Worm (Caenorhabditis elegans) whole organism, L3 larva: Measurements from ENCODE around the gene ptrn-1.

ENCODE experiments used
- R02D3.7 ChIP-seq: fragments of 150-350 bp; optimal IDR thresholded peaks from 2 replicates; lab custom pipeline; 2014; ENCODE audit warnings: missing biosample characterization, missing genetic modification characterization
- ZK546.5 ChIP-seq: sonication (generic microtip); optimal IDR thresholded peaks from 2 replicates; lab custom pipeline; 2017; ENCODE audit warnings: missing biosample characterization, missing genetic modification characterization
- aly-2 ChIP-seq: fragments of 150-350 bp; optimal IDR thresholded peaks from 2 replicates; lab custom pipeline; 2014; ENCODE audit warnings: missing biosample characterization, missing genetic modification characterization
- ceh-82 ChIP-seq: fragments of 150-350 bp; optimal IDR thresholded peaks from 2 replicates; lab custom pipeline; 2014; ENCODE audit warnings: missing biosample characterization, missing genetic modification characterization
- ceh-9 ChIP-seq: sonication (generic microtip); optimal IDR thresholded peaks from 2 replicates; lab custom pipeline; 2018; ENCODE audit warnings: missing biosample characterization, missing genetic modification characterization
- daf-12 ChIP-seq: fragments of 150-350 bp; optimal IDR thresholded peaks from 2 replicates; lab custom pipeline; 2014; ENCODE audit warnings: missing biosample characterization, missing genetic modification reagents, missing genetic modification characterization
- egl-5 ChIP-seq: fragments of 150-350 bp; optimal IDR thresholded peaks from 2 replicates; lab custom pipeline; 2017; ENCODE audit warnings: missing biosample characterization, missing genetic modification reagents, missing genetic modification characterization, inconsistent platforms
- elt-1 ChIP-seq: fragments of 150-350 bp; optimal IDR thresholded peaks from 2 replicates; lab custom pipeline; 2014; ENCODE audit warnings: missing biosample characterization, missing genetic modification characterization
- elt-2 ChIP-seq: sonication (generic microtip); optimal IDR thresholded peaks from 2 replicates; lab custom pipeline; 2016; ENCODE audit warnings: missing genetic modification reagents, mild to moderate bottlenecking, missing genetic modification characterization, missing compliant biosample characterization
- fkh-10 ChIP-seq: sonication (generic microtip); optimal IDR thresholded peaks from 2 replicates; lab custom pipeline; 2017; ENCODE audit warnings: missing biosample characterization, missing genetic modification reagents, missing genetic modification characterization
- fkh-2 ChIP-seq: fragments of 150-350 bp; optimal IDR thresholded peaks from 2 replicates; lab custom pipeline; 2014; ENCODE audit warnings: missing biosample characterization, missing genetic modification reagents, missing genetic modification characterization
- fos-1 ChIP-seq: fragments of 150-350 bp; optimal IDR thresholded peaks from 2 replicates; lab custom pipeline; 2014; ENCODE audit warnings: missing biosample characterization, missing genetic modification characterization
- lin-39 ChIP-seq: fragments of 150-350 bp; optimal IDR thresholded peaks from 2 replicates; lab custom pipeline; 2018; ENCODE audit warnings: missing biosample characterization, missing genetic modification reagents, missing genetic modification characterization
- mdl-1 ChIP-seq: fragments of 150-350 bp; optimal IDR thresholded peaks from 2 replicates; lab custom pipeline; 2014; ENCODE audit warnings: missing biosample characterization, missing genetic modification characterization
- mml-1 ChIP-seq: fragments of 150-350 bp; sonication (generic microtip); optimal IDR thresholded peaks from 3 replicates; lab custom pipeline; 2014; ENCODE audit warnings: missing biosample characterization, missing genetic modification characterization
- nfya-1 ChIP-seq: sonication (generic microtip); optimal IDR thresholded peaks from 2 replicates; lab custom pipeline; 2017; ENCODE audit warnings: missing genetic modification characterization, mild to moderate bottlenecking, missing compliant biosample characterization, antibody characterized with exemption, moderate library complexity; ENCODE audit not compliant: insufficient read depth
- nhr-11 ChIP-seq: fragments of 150-350 bp; optimal IDR thresholded peaks from 2 replicates; lab custom pipeline; 2014; ENCODE audit warnings: missing biosample characterization, missing genetic modification characterization
- nhr-237 ChIP-seq: fragments of 150-350 bp; optimal IDR thresholded peaks from 2 replicates; lab custom pipeline; 2014; ENCODE audit warnings: missing biosample characterization, missing genetic modification characterization
- nhr-25 ChIP-seq: sonication (generic microtip); optimal IDR thresholded peaks from 2 replicates; lab custom pipeline; 2017; ENCODE audit warnings: missing biosample characterization, missing genetic modification characterization
- nhr-43 ChIP-seq: sonication (generic microtip); optimal IDR thresholded peaks from 2 replicates; lab custom pipeline; 2016; ENCODE audit warnings: mild to moderate bottlenecking, missing genetic modification characterization, missing compliant biosample characterization; ENCODE audit not compliant: poor library complexity, severe bottlenecking
- nhr-76 ChIP-seq: fragments of 150-350 bp; sonication (generic microtip); optimal IDR thresholded peaks from 5 replicates; lab custom pipeline; 2014; ENCODE audit warnings: missing biosample characterization, missing genetic modification characterization
- pha-4 ChIP-seq: fragments of 150-350 bp; optimal IDR thresholded peaks from 2 replicates; lab custom pipeline; 2014; ENCODE audit warnings: missing biosample characterization, missing genetic modification reagents, missing genetic modification characterization
- pqm-1 ChIP-seq: fragments of 150-350 bp; optimal IDR thresholded peaks from 2 replicates; lab custom pipeline; 2017; ENCODE audit warnings: missing biosample characterization, missing genetic modification characterization, inconsistent platforms
- snpc-4 ChIP-seq: fragments of 150-350 bp; optimal IDR thresholded peaks from 2 replicates; lab custom pipeline; 2014; ENCODE audit warnings: missing biosample characterization, missing genetic modification characterization
- tbx-2 ChIP-seq: sonication (generic microtip); optimal IDR thresholded peaks from 2 replicates; lab custom pipeline; 2016; ENCODE audit warnings: mild to moderate bottlenecking, missing genetic modification characterization, missing compliant biosample characterization
- unc-62 ChIP-seq: fragments of 150-350 bp; sonication (generic microtip); optimal IDR thresholded peaks from 4 replicates; lab custom pipeline; 2014; ENCODE audit warnings: missing biosample characterization, missing genetic modification reagents, missing genetic modification characterization
- zag-1 ChIP-seq: fragments of 150-350 bp; optimal IDR thresholded peaks from 2 replicates; lab custom pipeline; 2014; ENCODE audit warnings: missing biosample characterization, missing genetic modification characterization
- ztf-11 ChIP-seq: fragments of 150-350 bp; optimal IDR thresholded peaks from 2 replicates; lab custom pipeline; 2014; ENCODE audit warnings: missing biosample characterization, missing genetic modification characterization

The ptrn-1 gene

DNA sequence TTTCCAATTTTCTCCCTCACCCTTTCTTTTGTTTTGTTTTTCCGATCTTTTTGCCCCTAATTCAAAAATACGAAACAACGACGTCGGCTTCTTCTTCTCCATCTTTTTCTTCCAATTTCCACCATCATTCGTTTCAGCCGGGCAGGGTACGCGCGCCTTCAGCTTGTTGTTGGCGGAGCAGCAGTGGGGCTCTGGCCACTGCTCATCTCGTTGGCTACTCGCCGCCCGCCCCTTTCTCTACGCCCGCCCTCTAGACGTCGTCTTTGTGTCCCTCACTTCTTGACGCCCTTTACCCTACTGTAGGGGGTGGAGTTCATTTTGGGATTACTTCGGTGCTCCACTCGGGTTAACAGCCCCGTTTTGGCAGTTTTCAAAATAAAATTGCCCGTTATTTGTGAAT is 31.0 kb downstream of the ptrn-1 start:
- TF ChIP-seq mdl-1 (tag; lab: Kevin White, UChicago) (no peak), nfya-1 (tag; lab: Kevin White, UChicago) (peak; percentile 74), lin-39 (tag; lab: Kevin White, UChicago) (peak; percentile 12)

ce11 chrX:16998003-16998402 is 32.0 kb downstream of the ptrn-1 start:
- TF ChIP-seq nhr-25 (tag; lab: Kevin White, UChicago) (peak; percentile 67), elt-2 (tag; lab: Kevin White, UChicago) (no peak)

ce11 chrX:16995886-16996283 is 34.1 kb downstream of the ptrn-1 start:
- TF ChIP-seq pqm-1 (tag; lab: Kevin White, UChicago) (peak; percentile 63), fos-1 (tag; lab: Kevin White, UChicago) (no peak), pha-4 (tag; lab: Kevin White, UChicago) (peak; percentile 74), fkh-2 (tag; lab: Kevin White, UChicago) (no peak), elt-2 (tag; lab: Kevin White, UChicago) (peak; percentile 70), nfya-1 (tag; lab: Kevin White, UChicago) (no peak), tbx-2 (tag; lab: Kevin White, UChicago) (no peak), R02D3.7 (tag; lab: Kevin White, UChicago) (no peak)

DNA sequence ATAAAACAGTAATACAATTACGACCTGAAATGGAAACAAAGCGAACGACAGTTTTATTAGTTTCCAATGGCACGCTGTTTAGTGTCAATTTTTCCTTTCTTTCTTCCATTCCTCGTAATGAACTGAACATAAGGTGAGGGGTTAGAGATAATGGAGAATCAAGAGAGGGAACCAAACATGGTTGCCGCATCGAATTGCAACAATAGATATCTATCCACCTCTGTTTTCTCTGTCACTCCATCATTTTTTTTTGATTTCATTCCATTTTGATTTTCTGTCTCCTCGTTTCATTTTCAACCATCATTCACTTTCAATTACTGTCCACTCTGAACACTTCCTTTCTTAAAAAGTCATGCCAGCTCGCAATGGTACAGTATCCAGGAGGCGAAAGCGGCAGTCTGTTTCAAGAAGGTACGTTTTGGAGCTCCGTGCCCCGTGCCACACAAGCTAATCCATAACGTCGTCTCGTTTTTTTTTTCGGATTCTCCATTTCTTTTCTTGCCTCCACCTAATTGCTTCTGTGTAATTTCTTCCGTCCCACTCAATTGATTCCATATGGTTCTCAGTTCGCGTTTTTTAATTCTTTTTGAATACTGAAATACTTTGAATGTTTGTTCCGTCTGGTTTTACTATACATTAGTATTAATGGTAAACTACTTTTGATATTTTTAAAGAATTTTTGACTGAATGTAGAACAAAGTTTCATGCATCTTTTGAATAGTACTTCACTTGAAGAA is 34.7 kb downstream of the ptrn-1 start:
- TF ChIP-seq elt-2 (tag; lab: Kevin White, UChicago) = peak; percentile 12
- TF ChIP-seq ceh-9 (tag; lab: Kevin White, UChicago) = no peak

ce11 chrX:16994417-16994816 is 35.6 kb downstream of the ptrn-1 start:
- no peak for TF ChIP-seq R02D3.7 (tag; lab: Kevin White, UChicago)
- TF ChIP-seq nhr-43 (tag; lab: Kevin White, UChicago) = no peak
- no peak for TF ChIP-seq pqm-1 (tag; lab: Kevin White, UChicago)
- peak; percentile 66 for TF ChIP-seq pha-4 (tag; lab: Kevin White, UChicago)
- TF ChIP-seq elt-1 = no peak
- no peak for TF ChIP-seq daf-12 (tag; lab: Kevin White, UChicago)
- no peak for TF ChIP-seq mml-1
- no peak for TF ChIP-seq ceh-82
- TF ChIP-seq nhr-237 = no peak
- TF ChIP-seq elt-2 (tag; lab: Kevin White, UChicago) = peak; percentile 12
- TF ChIP-seq, all 47 proteins: peak for 2

DNA sequence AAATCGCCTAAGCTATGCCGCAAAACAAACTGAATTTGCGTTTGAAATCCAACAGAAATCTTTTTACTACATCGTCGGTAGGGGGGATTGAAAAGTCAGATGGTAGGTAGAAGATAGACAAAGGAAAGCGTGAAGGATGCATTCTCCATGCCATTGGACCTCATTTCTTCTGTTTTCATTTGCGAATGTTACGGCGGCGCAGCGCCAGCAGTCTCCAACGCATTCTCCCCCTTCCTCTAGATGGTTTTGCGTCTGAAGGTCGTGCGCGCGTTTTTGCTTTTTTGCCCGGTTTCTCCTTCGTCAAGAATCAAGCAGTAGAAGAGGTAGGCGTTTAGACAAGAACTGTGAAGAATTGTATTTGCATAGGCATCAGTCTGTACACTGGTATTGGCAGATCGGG is 36.5 kb downstream of the ptrn-1 start:
- TF ChIP-seq fkh-10 (no peak), ceh-9 (tag; lab: Kevin White, UChicago) (no peak), tbx-2 (tag; lab: Kevin White, UChicago) (no peak), nhr-11 (tag; lab: Kevin White, UChicago) (no peak), nhr-25 (tag; lab: Kevin White, UChicago) (peak; percentile 57), snpc-4 (no peak)

DNA sequence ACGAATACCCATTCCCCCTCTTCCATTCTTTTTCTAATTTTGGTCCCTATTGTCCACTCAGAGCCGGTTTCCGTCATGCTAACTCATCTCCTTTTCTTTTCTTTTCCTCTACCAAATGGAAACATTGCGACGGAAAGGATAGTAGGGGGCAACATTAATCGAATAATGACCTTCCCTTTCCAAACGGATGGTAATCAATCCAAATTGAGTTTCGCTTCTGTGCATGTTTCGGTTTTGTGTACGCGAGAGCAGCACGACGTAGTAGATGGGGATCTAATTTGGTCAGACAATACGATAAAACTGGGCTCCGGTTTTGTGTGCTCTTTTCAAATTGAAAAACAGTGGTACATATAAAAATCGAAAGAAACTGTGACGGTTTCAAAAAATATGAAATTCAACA is 38.6 kb downstream of the ptrn-1 start:
- TF ChIP-seq egl-5 (tag; lab: Kevin White, UChicago) (peak; percentile 15), mml-1 (no peak), pqm-1 (tag; lab: Kevin White, UChicago) (no peak), ceh-9 (tag; lab: Kevin White, UChicago) (no peak), nhr-43 (tag; lab: Kevin White, UChicago) (no peak), aly-2 (tag; lab: Kevin White, UChicago) (no peak), nfya-1 (tag; lab: Kevin White, UChicago) (peak; percentile 27), unc-62 (GFP tag; lab: Kevin White, UChicago) (no peak), tbx-2 (tag; lab: Kevin White, UChicago) (no peak), snpc-4 (no peak), ZK546.5 (tag; lab: Kevin White, UChicago) (no peak), mdl-1 (tag; lab: Kevin White, UChicago) (no peak), ztf-11 (tag; lab: Kevin White, UChicago) (no peak), zag-1 (tag; lab: Kevin White, UChicago) (peak; percentile 16), nhr-237 (no peak), nhr-76 (tag; lab: Kevin White, UChicago) (no peak)
- TF ChIP-seq, all 47 proteins: peak for 3
